Worm (Caenorhabditis elegans) whole organism, L4 larva: ENCODE measurements around the gene F54F2.6.

Source experiments
- T20F7.1 ChIP-seq: fragments of 200-800 bp; sonication (Bioruptor generic); optimal IDR thresholded peaks from 2 replicates; lab custom pipeline; 2018; ENCODE audit warnings: mild to moderate bottlenecking, missing genetic modification characterization, missing compliant biosample characterization
- T26A8.4 ChIP-seq: fragments of 200-800 bp; sonication (Bioruptor generic); IDR thresholded peaks from 2 replicates; pipeline ENCODE4 v1.3.6; 2022; ENCODE audit warnings: missing genetic modification characterization, missing compliant biosample characterization
- Y105C5A.15 ChIP-seq: fragments of 200-800 bp; sonication (Bioruptor generic); IDR thresholded peaks from 2 replicates; pipeline ENCODE4 v1.3.6; 2022; ENCODE audit warnings: missing genetic modification characterization, missing compliant biosample characterization
- aha-1 ChIP-seq: fragments of 150-350 bp; peaks from one replicate; lab custom pipeline; 2014; ENCODE audit warnings: missing biosample characterization, missing genetic modification characterization
- arid-1 ChIP-seq: fragments of 200-800 bp; sonication (Bioruptor generic); conservative IDR thresholded peaks from 2 replicates; pipeline ENCODE4 v1.3.6; 2022; ENCODE audit warnings: missing genetic modification reagents, missing genetic modification characterization, missing compliant biosample characterization
- attf-4 ChIP-seq: sonication (generic microtip); optimal IDR thresholded peaks from 3 replicates; lab custom pipeline; 2017; ENCODE audit warnings: missing biosample characterization, missing genetic modification characterization
- ceh-20 ChIP-seq: fragments of 200-800 bp; sonication (Bioruptor generic); IDR thresholded peaks from 2 replicates; pipeline ENCODE4 v1.3.6; 2022; ENCODE audit warnings: missing genetic modification reagents, missing genetic modification characterization, missing compliant biosample characterization
- ceh-28 ChIP-seq: fragments of 150-350 bp; optimal IDR thresholded peaks from 2 replicates; lab custom pipeline; 2014; ENCODE audit warnings: missing biosample characterization, missing genetic modification reagents, missing genetic modification characterization
- ceh-62 ChIP-seq: sonication (generic microtip); optimal IDR thresholded peaks from 2 replicates; lab custom pipeline; 2017; ENCODE audit warnings: missing biosample characterization, missing genetic modification characterization
- ceh-82 ChIP-seq: sonication (generic microtip); optimal IDR thresholded peaks from 2 replicates; lab custom pipeline; 2017; ENCODE audit warnings: missing biosample characterization, missing genetic modification characterization
- cey-2 ChIP-seq: sonication (generic microtip); optimal IDR thresholded peaks from 3 replicates; lab custom pipeline; 2017; ENCODE audit warnings: missing genetic modification characterization, mild to moderate bottlenecking, missing compliant biosample characterization, antibody characterized with exemption, borderline replicate concordance; ENCODE audit not compliant: insufficient read depth
- dmd-6 ChIP-seq: fragments of 200-800 bp; sonication (Bioruptor generic); IDR thresholded peaks from 2 replicates; pipeline ENCODE4 v1.3.6; 2022; ENCODE audit warnings: missing genetic modification reagents, missing genetic modification characterization, missing compliant biosample characterization
- dmd-8 ChIP-seq: fragments of 200-800 bp; sonication (Bioruptor generic); IDR thresholded peaks from 2 replicates; pipeline ENCODE4 v1.3.6; 2022; ENCODE audit warnings: missing genetic modification characterization, missing compliant biosample characterization
- dmd-9 ChIP-seq: fragments of 200-800 bp; sonication (Bioruptor generic); IDR thresholded peaks from 2 replicates; pipeline ENCODE4 v1.3.6; 2022; ENCODE audit warnings: missing genetic modification reagents, missing genetic modification characterization, missing compliant biosample characterization
- duxl-1 ChIP-seq: sonication (generic microtip); optimal IDR thresholded peaks from 2 replicates; lab custom pipeline; 2016; ENCODE audit warnings: mild to moderate bottlenecking, missing genetic modification characterization, moderate library complexity, missing compliant biosample characterization; ENCODE audit not compliant: poor library complexity
- dve-1 ChIP-seq: sonication (generic microtip); optimal IDR thresholded peaks from 2 replicates; lab custom pipeline; 2017; ENCODE audit warnings: antibody characterized with exemption, mild to moderate bottlenecking, missing genetic modification characterization, missing compliant biosample characterization; ENCODE audit not compliant: insufficient read depth
- egl-43 ChIP-seq: fragments of 200-800 bp; sonication (Bioruptor generic); IDR thresholded peaks from 2 replicates; pipeline ENCODE4 v1.3.6; 2022; ENCODE audit warnings: missing genetic modification reagents, missing genetic modification characterization, missing compliant biosample characterization
- fos-1 ChIP-seq: fragments of 150-350 bp; optimal IDR thresholded peaks from 2 replicates; lab custom pipeline; 2014; ENCODE audit warnings: missing biosample characterization, missing genetic modification characterization
- hlh-11 ChIP-seq: fragments of 200-800 bp; sonication (Bioruptor generic); optimal IDR thresholded peaks from 2 replicates; lab custom pipeline; 2018; ENCODE audit warnings: mild to moderate bottlenecking, missing genetic modification characterization, missing compliant biosample characterization
- hlh-30 ChIP-seq: sonication (generic microtip); optimal IDR thresholded peaks from 2 replicates; lab custom pipeline; 2017; ENCODE audit warnings: antibody characterized with exemption, mild to moderate bottlenecking, missing genetic modification characterization, missing compliant biosample characterization; ENCODE audit not compliant: insufficient read depth
- lin-29 ChIP-seq: fragments of 200-800 bp; sonication (Bioruptor generic); IDR thresholded peaks from 2 replicates; pipeline ENCODE4 v1.3.6; 2022; ENCODE audit warnings: missing genetic modification reagents, missing genetic modification characterization, missing compliant biosample characterization
- lin-39 ChIP-seq: fragments of 150-350 bp; optimal IDR thresholded peaks from 2 replicates; lab custom pipeline; 2014; ENCODE audit warnings: missing biosample characterization, missing genetic modification reagents, missing genetic modification characterization
- lsy-2 ChIP-seq, 2 experiments: fragments of 150-350 bp in 1 of 2; sonication (generic microtip) in 1 of 2; optimal IDR thresholded peaks; 2 replicates each; lab custom pipeline; 2014 to 2017; ENCODE audit warnings: missing biosample characterization in 2 of 2, missing genetic modification characterization in 2 of 2
- madf-9 ChIP-seq: fragments of 200-800 bp; sonication (Bioruptor generic); conservative IDR thresholded peaks from 2 replicates; pipeline ENCODE4 v1.3.6; 2022; ENCODE audit warnings: missing genetic modification reagents, missing genetic modification characterization, missing compliant biosample characterization
- mdl-1 ChIP-seq, 2 experiments: fragments of 150-350 bp in 1 of 2; sonication (generic microtip) in 1 of 2; optimal IDR thresholded peaks; 2 replicates each; lab custom pipeline; 2014 to 2017; ENCODE audit warnings: missing biosample characterization in 2 of 2, missing genetic modification characterization in 2 of 2
- mep-1 ChIP-seq: fragments of 150-350 bp; sonication (generic microtip); optimal IDR thresholded peaks from 3 replicates; lab custom pipeline; 2014; ENCODE audit warnings: missing biosample characterization, missing genetic modification characterization
- mes-2 ChIP-seq: sonication (generic microtip); optimal IDR thresholded peaks from 2 replicates; lab custom pipeline; 2016; ENCODE audit warnings: missing genotype, mild to moderate bottlenecking, missing genetic modification characterization, missing compliant biosample characterization; ENCODE audit not compliant: poor library complexity, severe bottlenecking
- mxl-3 ChIP-seq: fragments of 200-800 bp; sonication (Bioruptor generic); optimal IDR thresholded peaks from 2 replicates; lab custom pipeline; 2018; ENCODE audit warnings: mild to moderate bottlenecking, missing genetic modification characterization, missing compliant biosample characterization
- nhr-11 ChIP-seq: fragments of 150-350 bp; optimal IDR thresholded peaks from 2 replicates; lab custom pipeline; 2014; ENCODE audit warnings: missing biosample characterization, missing genetic modification characterization
- nhr-28 ChIP-seq: fragments of 150-350 bp; optimal IDR thresholded peaks from 2 replicates; lab custom pipeline; 2014; ENCODE audit warnings: missing biosample characterization, missing genetic modification characterization
- nhr-42 ChIP-seq: fragments of 200-800 bp; sonication (Bioruptor generic); IDR thresholded peaks from 2 replicates; pipeline ENCODE4 v1.3.6; 2022; ENCODE audit warnings: missing genetic modification characterization, missing compliant biosample characterization
- nhr-48 ChIP-seq: sonication (generic microtip); optimal IDR thresholded peaks from 2 replicates; lab custom pipeline; 2016; ENCODE audit warnings: mild to moderate bottlenecking, missing genetic modification characterization, missing compliant biosample characterization
- nhr-76 ChIP-seq: fragments of 150-350 bp; optimal IDR thresholded peaks from 2 replicates; lab custom pipeline; 2014; ENCODE audit warnings: missing biosample characterization, missing genetic modification characterization
- saeg-2 ChIP-seq: fragments of 200-800 bp; sonication (Bioruptor generic); IDR thresholded peaks from 2 replicates; pipeline ENCODE4 v1.3.6; 2022; ENCODE audit warnings: missing genetic modification reagents, missing genetic modification characterization, missing compliant biosample characterization
- tag-97 ChIP-seq: fragments of 200-800 bp; sonication (Bioruptor generic); IDR thresholded peaks from 2 replicates; pipeline ENCODE4 v1.3.6; 2022; ENCODE audit warnings: missing genetic modification characterization, missing compliant biosample characterization
- unc-62 ChIP-seq, 3 experiments: fragments of 150-350 bp in 1 of 3; sonication (generic microtip); optimal IDR thresholded peaks in 2 of 3; peaks in 1 of 3; 1 replicate in 1 of 3; 2 replicates in 2 of 3; lab custom pipeline; 2014 to 2017; ENCODE audit warnings: missing biosample characterization in 3 of 3, missing genetic modification characterization in 3 of 3, missing genetic modification reagents in 3 of 3, missing genotype in 1 of 3
- zfp-3 ChIP-seq: fragments of 200-800 bp; sonication (Bioruptor generic); conservative IDR thresholded peaks from 2 replicates; pipeline ENCODE4 v1.3.6; 2022; ENCODE audit warnings: missing genetic modification reagents, missing genetic modification characterization, missing compliant biosample characterization
- zip-2 ChIP-seq: fragments of 150-350 bp; optimal IDR thresholded peaks from 2 replicates; lab custom pipeline; 2014; ENCODE audit warnings: missing biosample characterization, missing genetic modification characterization
- ztf-11 ChIP-seq: fragments of 150-350 bp; optimal IDR thresholded peaks from 2 replicates; lab custom pipeline; 2014; ENCODE audit warnings: missing biosample characterization, missing genetic modification characterization
- ztf-7 ChIP-seq: fragments of 150-350 bp; optimal IDR thresholded peaks from 2 replicates; lab custom pipeline; 2014; ENCODE audit warnings: missing biosample characterization, missing genetic modification characterization

Gene F54F2.6

ce11 chrIII:8780473-8780872 lies 20.0 kb downstream of the F54F2.6 start:
- TF ChIP-seq nhr-11 (peak; percentile 48), mes-2 (peak; percentile 9), cey-2 (tag; lab: Kevin White, UChicago) (no peak), hlh-11 (peak; percentile 89), mdl-1 (tag; optimal IDR thresholded peaks at IDR 0.05; lab: Kevin White, UChicago) (peak; percentile 49 to 89), ceh-82 (tag; lab: Kevin White, UChicago) (no peak), attf-4 (no peak), aha-1 (tag; lab: Kevin White, UChicago) (peak; percentile 18), ceh-28 (tag; lab: Kevin White, UChicago) (no peak), saeg-2 (no peak), nhr-28 (peak; percentile 81), ceh-20 (GFP tag; lab: Robert Waterston, UW) (0 out of 2 replicates have a peak, but pooled peaks have one; percentile 8), nhr-48 (peak; percentile 52), hlh-30 (tag; lab: Kevin White, UChicago) (peak; percentile 84), mxl-3 (GFP tag; lab: Kevin White, UChicago) (peak; percentile 74), duxl-1 (tag; lab: Kevin White, UChicago) (no peak), ztf-11 (tag; lab: Kevin White, UChicago) (no peak), lsy-2 (tag; optimal IDR thresholded peaks at IDR 0.05; lab: Kevin White, UChicago) (peak in 1 of 2 experiments; percentile 43), dmd-6 (GFP tag; lab: Robert Waterston, UW) (peak; percentile 45; the same call in 1 of the 2 replicates), lin-29 (GFP tag; lab: Robert Waterston, UW) (no peak), tag-97 (GFP tag; lab: Robert Waterston, UW) (no peak), unc-62 (GFP tag; optimal IDR thresholded peaks at IDR 0.05 in 1 of 2; lab: Kevin White, UChicago) (peak in 1 of 2 experiments; percentile 99), unc-62 (tag; optimal IDR thresholded peaks at IDR 0.05; lab: Kevin White, UChicago) (no peak), dve-1 (tag; lab: Kevin White, UChicago) (peak; percentile 33), zfp-3 (GFP tag; lab: Robert Waterston, UW) (no peak), dmd-9 (GFP tag; lab: Robert Waterston, UW) (no peak), madf-9 (GFP tag; lab: Robert Waterston, UW) (no peak), mep-1 (tag; lab: Kevin White, UChicago) (peak; percentile 50)
- TF ChIP-seq, all 104 proteins: peak for 15

ce11 chrIII:8779912-8780311 lies 20.6 kb downstream of the F54F2.6 start, which contains the start of gene K02D10.4:
TSS of gene K02D10.4 (minus strand) at chrIII:8780012.
- TF ChIP-seq aha-1 (tag; lab: Kevin White, UChicago) (peak; percentile 66), T20F7.1 (GFP tag; lab: Kevin White, UChicago) (no peak)

ce11 chrIII:8775953-8776352 lies 24.5 kb downstream of the F54F2.6 start, which contains the start of gene snap-29:
TSS of gene snap-29 (plus strand) at chrIII:8776253.
- TF ChIP-seq egl-43 (GFP tag; lab: Robert Waterston, UW) (no peak), tag-97 (GFP tag; lab: Robert Waterston, UW) (no peak), fos-1 (tag; lab: Kevin White, UChicago) (no peak), dmd-8 (GFP tag; lab: Robert Waterston, UW) (no peak), ztf-7 (no peak), nhr-42 (GFP tag; lab: Robert Waterston, UW) (no peak), zip-2 (tag; lab: Kevin White, UChicago) (no peak), arid-1 (no peak), ceh-62 (no peak), Y105C5A.15 (GFP tag; lab: Robert Waterston, UW) (no peak), nhr-76 (tag; lab: Kevin White, UChicago) (no peak), T26A8.4 (GFP tag; lab: Robert Waterston, UW) (no peak), T20F7.1 (GFP tag; lab: Kevin White, UChicago) (no peak), lin-39 (tag; lab: Kevin White, UChicago) (no peak)
